Worm (Caenorhabditis elegans) whole organism, mixed stage, embryonic: Measurements from ENCODE around the gene evl-20.

Source experiments
- M03D4.4 ChIP-seq: sonication (generic microtip); optimal IDR thresholded peaks from 2 replicates; lab custom pipeline; 2017; ENCODE audit warnings: mild to moderate bottlenecking, missing genetic modification characterization, missing compliant biosample characterization
- cnd-1 ChIP-seq: fragments of 200-800 bp; sonication (Bioruptor generic); optimal IDR thresholded peaks from 2 replicates; lab custom pipeline; 2018; ENCODE audit warnings: mild to moderate bottlenecking, missing genetic modification characterization, missing compliant biosample characterization
- elt-1 ChIP-seq: sonication (generic microtip); optimal IDR thresholded peaks from 2 replicates; lab custom pipeline; 2017; ENCODE audit warnings: missing genetic modification characterization, mild to moderate bottlenecking, missing compliant biosample characterization, antibody characterized with exemption, moderate library complexity, borderline replicate concordance; ENCODE audit not compliant: insufficient read depth
- elt-3 ChIP-seq: fragments of 150-350 bp; optimal IDR thresholded peaks from 2 replicates; lab custom pipeline; 2014; ENCODE audit warnings: missing biosample characterization, missing genetic modification characterization
- flh-1 ChIP-seq: fragments of 200-800 bp; sonication (Bioruptor generic); optimal IDR thresholded peaks from 2 replicates; lab custom pipeline; 2018; ENCODE audit warnings: mild to moderate bottlenecking, missing genetic modification characterization, moderate library complexity, missing compliant biosample characterization
- lin-13 ChIP-seq: fragments of 150-350 bp; optimal IDR thresholded peaks from 2 replicates; lab custom pipeline; 2014; ENCODE audit warnings: missing biosample characterization, missing genetic modification characterization
- mab-5 ChIP-seq: fragments of 150-350 bp; optimal IDR thresholded peaks from 2 replicates; lab custom pipeline; 2014; ENCODE audit warnings: missing biosample characterization, missing genetic modification characterization
- nhr-12 ChIP-seq: fragments of 150-350 bp; optimal IDR thresholded peaks from 2 replicates; lab custom pipeline; 2014; ENCODE audit warnings: missing biosample characterization, missing genetic modification characterization
- nhr-76 ChIP-seq: sonication (generic microtip); optimal IDR thresholded peaks from 2 replicates; lab custom pipeline; 2017; ENCODE audit warnings: missing biosample characterization, missing genetic modification characterization
- pha-4 ChIP-seq: fragments of 150-350 bp; optimal IDR thresholded peaks from 2 replicates; lab custom pipeline; 2018; ENCODE audit warnings: missing biosample characterization, missing genetic modification reagents, missing genetic modification characterization
- snpc-4 ChIP-seq: fragments of 150-350 bp; optimal IDR thresholded peaks from 2 replicates; lab custom pipeline; 2014; ENCODE audit warnings: missing biosample characterization, missing genetic modification characterization
- tbx-8 ChIP-seq: fragments of 200-800 bp; sonication (Bioruptor generic); optimal IDR thresholded peaks from 2 replicates; lab custom pipeline; 2018; ENCODE audit warnings: mild to moderate bottlenecking, missing genetic modification characterization, moderate library complexity, missing compliant biosample characterization
- ztf-11 ChIP-seq: fragments of 150-350 bp; optimal IDR thresholded peaks from 2 replicates; lab custom pipeline; 2014; ENCODE audit warnings: missing biosample characterization, missing genetic modification characterization

ce11 chrII:8456681-8457389, 12.7 kb downstream of the evl-20 start:
- TF ChIP-seq tbx-8 (GFP tag; lab: Kevin White, UChicago): no peak
- no peak for TF ChIP-seq nhr-76 (tag; lab: Kevin White, UChicago)
- no peak for TF ChIP-seq ztf-11 (tag; lab: Kevin White, UChicago)
- peak; percentile 0 for TF ChIP-seq lin-13
- TF ChIP-seq elt-3 (tag; lab: Kevin White, UChicago): no peak
- no peak for TF ChIP-seq cnd-1 (tag; lab: Kevin White, UChicago)
- no peak for TF ChIP-seq nhr-12 (tag; lab: Kevin White, UChicago)
- no peak for TF ChIP-seq flh-1 (GFP tag; lab: Kevin White, UChicago)
- TF ChIP-seq M03D4.4 (tag; lab: Kevin White, UChicago): no peak
- no peak for TF ChIP-seq elt-1
- TF ChIP-seq pha-4 (tag; lab: Kevin White, UChicago): no peak
- no peak for TF ChIP-seq mab-5 (tag; lab: Kevin White, UChicago)
- TF ChIP-seq snpc-4 (tag; lab: Kevin White, UChicago): no peak
